Fruit fly (Drosophila melanogaster): ENCODE data around the gene nerfin-2.
A peak's percentile ranks its signal among the peaks of the same experiment; 100 is the strongest.

The nerfin-2 gene

DNA sequence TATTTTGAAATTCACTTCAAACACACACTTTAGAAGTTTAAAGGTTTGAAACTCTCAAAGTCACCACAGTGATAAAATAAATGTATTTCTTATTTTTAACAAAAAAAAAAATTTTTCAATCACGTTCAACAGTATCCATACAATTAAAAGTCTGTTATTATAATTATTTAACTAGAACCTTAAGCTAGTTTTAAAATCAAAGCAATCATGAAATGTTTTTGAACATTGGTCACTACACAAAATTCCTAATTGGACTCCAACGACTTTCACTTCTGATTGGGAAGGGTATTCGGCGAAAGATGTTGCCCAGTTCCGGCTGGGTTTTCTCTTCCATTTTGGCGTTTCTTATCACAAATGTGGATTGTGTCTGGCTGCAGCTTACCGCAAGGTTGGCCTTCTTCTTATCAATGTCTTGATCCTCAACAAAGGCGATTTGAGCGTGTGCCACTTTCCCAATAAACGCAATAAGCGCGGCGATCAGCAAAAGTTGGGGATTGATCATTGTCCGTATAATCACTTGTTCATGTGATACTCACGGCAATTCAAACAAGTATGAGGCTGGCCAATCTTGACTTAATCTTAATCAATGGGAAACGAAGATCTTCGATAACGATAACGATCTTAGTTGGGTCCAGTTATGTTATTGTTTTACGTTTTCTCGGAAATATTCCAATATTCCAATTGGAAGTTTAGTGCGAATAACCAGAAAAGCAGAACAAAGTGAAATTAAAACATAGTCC lies 22.7 kb upstream of the nerfin-2 start:
- TF ChIP-seq Clk (GFP tag; optimal IDR thresholded peaks at IDR 0.05) = no peak
- peak; percentile 5 for TF ChIP-seq pad (GFP tag; optimal IDR thresholded peaks at IDR 0.05)
- peak; percentile 10 for TF ChIP-seq bab1 (GFP tag; optimal IDR thresholded peaks at IDR 0.05)
- TF ChIP-seq tj (GFP tag; optimal IDR thresholded peaks at IDR 0.05) = no peak
- no peak for TF ChIP-seq ovo (GFP tag; optimal IDR thresholded peaks at IDR 0.05)
- TF ChIP-seq CG12768 (GFP tag; optimal IDR thresholded peaks at IDR 0.05) = peak; percentile 9
- peak; percentile 56 for TF ChIP-seq CG11617 (GFP tag; optimal IDR thresholded peaks at IDR 0.05)
- no peak for TF ChIP-seq CG5204 (GFP tag; optimal IDR thresholded peaks at IDR 0.05)
- no peak for TF ChIP-seq CG33017 (tag; optimal IDR thresholded peaks at IDR 0.05)
- TF ChIP-seq CG7101 (tag; optimal IDR thresholded peaks at IDR 0.05) = peak; percentile 38
- TF ChIP-seq Mnt (GFP tag; optimal IDR thresholded peaks at IDR 0.05) = peak; percentile 4

DNA sequence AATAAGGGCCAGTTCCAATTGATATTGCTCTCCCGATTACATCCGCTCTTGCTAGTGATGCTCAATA lies 22.3 kb upstream of the nerfin-2 start, which contains the start of gene CG12811:
Gene CG12811, minus strand, starts transcription at position 23 of the 67 bp plus-strand sequence.
- TF ChIP-seq Crg-1 (GFP tag; optimal IDR thresholded peaks at IDR 0.05) (no peak), CG12768 (GFP tag; optimal IDR thresholded peaks at IDR 0.05) (no peak), Mnt (GFP tag; optimal IDR thresholded peaks at IDR 0.05) (no peak), CG11617 (GFP tag; optimal IDR thresholded peaks at IDR 0.05) (no peak), ovo (GFP tag; optimal IDR thresholded peaks at IDR 0.05) (no peak)

dm6 chr3R:10048842-10049527 lies 21.9 kb upstream of the nerfin-2 start, which contains the start of gene ohgt:
ohgt (plus strand) TSS chr3R:10049199.
- TF ChIP-seq bab1 (GFP tag; optimal IDR thresholded peaks at IDR 0.05) = peak; percentile 28
- TF ChIP-seq cic (GFP tag; optimal IDR thresholded peaks at IDR 0.05) = no peak
- TF ChIP-seq CG1620 (GFP tag; optimal IDR thresholded peaks at IDR 0.05) = peak; percentile 45
- peak; percentile 20 for TF ChIP-seq CG11617 (GFP tag; optimal IDR thresholded peaks at IDR 0.05)
- TF ChIP-seq CG14711 (tag; optimal IDR thresholded peaks at IDR 0.05) = no peak
- no peak for TF ChIP-seq CG7045 (GFP tag; optimal IDR thresholded peaks at IDR 0.05)
- TF ChIP-seq toe (GFP tag; optimal IDR thresholded peaks at IDR 0.05) = no peak
- no peak for TF ChIP-seq kay (GFP tag; ENCODE audit: borderline replicate concordance)
- no peak for TF ChIP-seq cnc (optimal IDR thresholded peaks at IDR 0.05)
- TF ChIP-seq CG5204 (GFP tag; optimal IDR thresholded peaks at IDR 0.05) = no peak
- TF ChIP-seq ovo (GFP tag; optimal IDR thresholded peaks at IDR 0.05) = peak; percentile 7
- TF ChIP-seq CG7101 (tag; optimal IDR thresholded peaks at IDR 0.05) = no peak
- TF ChIP-seq CG12768 (GFP tag; optimal IDR thresholded peaks at IDR 0.05) = peak; percentile 10
- TF ChIP-seq CG33017 (tag; optimal IDR thresholded peaks at IDR 0.05) = no peak
- peak; percentile 23 for TF ChIP-seq Mnt (GFP tag; optimal IDR thresholded peaks at IDR 0.05)
- no peak for TF ChIP-seq tj (GFP tag; optimal IDR thresholded peaks at IDR 0.05)
- TF ChIP-seq pad (GFP tag; optimal IDR thresholded peaks at IDR 0.05) = no peak
- TF ChIP-seq Crg-1 (GFP tag; optimal IDR thresholded peaks at IDR 0.05) = peak; percentile 35
- TF ChIP-seq Hr96 (GFP tag; optimal IDR thresholded peaks at IDR 0.05) = no peak
- TF ChIP-seq Clk (GFP tag; optimal IDR thresholded peaks at IDR 0.05) = no peak

DNA sequence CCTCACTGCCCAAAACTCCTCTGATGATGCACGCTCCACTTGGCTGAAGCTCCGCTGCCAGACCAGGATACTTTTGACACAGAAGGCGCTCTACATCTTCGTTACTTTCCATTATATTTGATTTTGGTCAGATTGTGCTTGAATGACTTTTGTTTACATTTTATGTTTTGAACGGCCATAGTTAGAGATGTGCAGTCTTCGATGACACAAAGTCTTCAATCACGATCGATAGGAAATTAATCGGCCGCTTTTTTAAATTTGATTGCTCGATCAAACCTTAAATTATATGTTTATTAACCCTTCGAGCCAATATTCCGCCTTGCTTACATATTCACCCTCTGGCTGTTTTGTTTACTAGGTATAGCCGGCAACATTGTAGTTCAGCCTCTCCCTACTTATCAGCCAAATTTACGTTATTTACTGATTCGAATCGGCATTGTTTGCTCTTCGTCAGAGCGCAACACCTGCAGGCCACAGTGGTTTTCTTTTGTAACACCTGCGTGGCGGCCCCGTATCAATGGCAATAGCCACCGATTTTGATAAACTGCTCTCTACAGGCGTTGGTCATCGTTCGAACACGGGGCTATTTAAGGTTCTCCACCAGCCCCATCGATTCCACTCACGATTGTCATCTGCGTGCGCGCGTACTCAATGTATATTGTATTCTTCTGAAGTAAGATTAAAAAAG lies 18.1 kb upstream of the nerfin-2 start, which contains the start of the genes Fancl and Npc2e:
Gene Fancl, minus strand, starts transcription at position 175 of the 688 bp plus-strand sequence.
Gene Npc2e, plus strand, starts transcription at position 638 of the 688 bp plus-strand sequence.
- no peak for TF ChIP-seq CG11617 (GFP tag; optimal IDR thresholded peaks at IDR 0.05)
- no peak for TF ChIP-seq CG7101 (tag; optimal IDR thresholded peaks at IDR 0.05)
- no peak for TF ChIP-seq Clk (GFP tag; optimal IDR thresholded peaks at IDR 0.05)
- TF ChIP-seq cic (GFP tag; optimal IDR thresholded peaks at IDR 0.05) = no peak
- no peak for TF ChIP-seq tj (GFP tag; optimal IDR thresholded peaks at IDR 0.05)
- no peak for TF ChIP-seq bab1 (GFP tag; optimal IDR thresholded peaks at IDR 0.05)
- no peak for TF ChIP-seq cnc (optimal IDR thresholded peaks at IDR 0.05)
- TF ChIP-seq pad (GFP tag; optimal IDR thresholded peaks at IDR 0.05) = no peak
- no peak for TF ChIP-seq Hr96 (GFP tag; optimal IDR thresholded peaks at IDR 0.05)
- no peak for TF ChIP-seq kay (GFP tag; ENCODE audit: borderline replicate concordance)
- no peak for TF ChIP-seq CG5204 (GFP tag; optimal IDR thresholded peaks at IDR 0.05)
- no peak for TF ChIP-seq CG33017 (tag; optimal IDR thresholded peaks at IDR 0.05)
- TF ChIP-seq Mnt (GFP tag; optimal IDR thresholded peaks at IDR 0.05) = no peak
- TF ChIP-seq CG7045 (GFP tag; optimal IDR thresholded peaks at IDR 0.05) = no peak
- no peak for TF ChIP-seq Crg-1 (GFP tag; optimal IDR thresholded peaks at IDR 0.05)
- TF ChIP-seq CG1620 (GFP tag; optimal IDR thresholded peaks at IDR 0.05) = no peak
- TF ChIP-seq ovo (GFP tag; optimal IDR thresholded peaks at IDR 0.05) = no peak
- TF ChIP-seq toe (GFP tag; optimal IDR thresholded peaks at IDR 0.05) = no peak
- TF ChIP-seq CG14711 (tag; optimal IDR thresholded peaks at IDR 0.05) = no peak

DNA sequence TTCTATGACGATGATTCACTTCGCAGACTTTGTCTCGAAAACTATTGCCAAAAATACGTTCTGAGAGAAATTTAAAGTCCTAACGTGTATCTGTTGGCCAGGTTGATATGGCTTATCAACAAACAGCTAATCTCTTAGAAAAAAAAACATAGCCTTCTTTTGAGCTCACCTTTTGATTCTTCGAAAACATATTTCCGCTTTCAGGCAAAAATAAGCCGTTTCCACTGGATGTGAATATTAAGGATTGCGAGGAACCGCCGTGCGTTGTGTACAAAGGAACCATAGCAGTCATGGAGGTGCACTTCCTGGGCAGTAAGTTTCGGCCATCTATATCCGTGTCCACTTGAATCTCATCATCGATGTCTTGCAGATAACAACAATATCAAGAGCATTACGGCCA lies 17.4 kb upstream of the nerfin-2 start:
- TF ChIP-seq Hr96 (GFP tag; optimal IDR thresholded peaks at IDR 0.05) (no peak), CG14711 (tag; optimal IDR thresholded peaks at IDR 0.05) (no peak), CG7101 (tag; optimal IDR thresholded peaks at IDR 0.05) (no peak)

DNA sequence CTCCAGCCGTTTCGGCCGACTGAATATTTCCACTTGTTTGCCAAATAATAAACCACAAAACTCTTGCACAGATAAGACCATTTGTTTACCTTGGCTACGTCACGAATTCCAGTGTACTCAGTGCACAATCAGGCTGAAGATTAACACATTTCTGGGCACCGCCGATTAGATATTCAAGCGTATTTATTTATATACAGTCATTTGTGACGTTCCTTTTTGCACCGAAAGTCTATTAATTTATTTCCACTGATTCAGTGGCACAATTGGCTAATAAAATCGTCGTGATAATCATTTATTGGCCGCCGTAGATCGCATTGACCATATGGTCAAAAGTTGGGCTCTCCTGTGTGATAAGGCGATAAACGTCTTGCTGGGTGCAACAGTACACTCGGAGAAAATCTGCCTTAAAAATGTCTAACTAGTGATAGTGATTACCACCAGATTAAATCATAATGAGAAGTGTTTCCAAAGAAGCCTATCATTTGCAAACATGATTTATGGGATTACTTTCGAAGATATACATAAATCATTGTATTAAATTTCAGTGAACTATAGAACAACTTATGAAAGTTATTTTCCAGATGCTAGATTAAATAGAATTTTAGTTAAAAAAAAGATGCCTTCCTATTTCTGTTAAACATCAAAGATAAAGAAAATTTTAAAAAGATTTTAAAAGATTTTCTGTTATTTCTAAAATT lies 16.5 kb upstream of the nerfin-2 start:
- no peak for TF ChIP-seq cnc (optimal IDR thresholded peaks at IDR 0.05)
- TF ChIP-seq Hr96 (GFP tag; optimal IDR thresholded peaks at IDR 0.05) = no peak
- TF ChIP-seq Clk (GFP tag; optimal IDR thresholded peaks at IDR 0.05) = no peak
- TF ChIP-seq toe (GFP tag; optimal IDR thresholded peaks at IDR 0.05) = no peak
- TF ChIP-seq tj (GFP tag; optimal IDR thresholded peaks at IDR 0.05) = no peak
- TF ChIP-seq CG14711 (tag; optimal IDR thresholded peaks at IDR 0.05) = peak; percentile 4
- TF ChIP-seq kay (GFP tag; ENCODE audit: borderline replicate concordance) = no peak
- TF ChIP-seq CG7101 (tag; optimal IDR thresholded peaks at IDR 0.05) = peak; percentile 11
- peak; percentile 3 for TF ChIP-seq CG7045 (GFP tag; optimal IDR thresholded peaks at IDR 0.05)
- peak; percentile 34 for TF ChIP-seq Crg-1 (GFP tag; optimal IDR thresholded peaks at IDR 0.05)
- peak; percentile 53 for TF ChIP-seq Mnt (GFP tag; optimal IDR thresholded peaks at IDR 0.05)
- TF ChIP-seq CG11617 (GFP tag; optimal IDR thresholded peaks at IDR 0.05) = no peak
- peak; percentile 2 for TF ChIP-seq CG5204 (GFP tag; optimal IDR thresholded peaks at IDR 0.05)
- no peak for TF ChIP-seq CG1620 (GFP tag; optimal IDR thresholded peaks at IDR 0.05)
- peak; percentile 58 for TF ChIP-seq ovo (GFP tag; optimal IDR thresholded peaks at IDR 0.05)
- TF ChIP-seq cic (GFP tag; optimal IDR thresholded peaks at IDR 0.05) = peak; percentile 92
- peak; percentile 71 for TF ChIP-seq CG12768 (GFP tag; optimal IDR thresholded peaks at IDR 0.05)
- peak; percentile 70 for TF ChIP-seq CG33017 (tag; optimal IDR thresholded peaks at IDR 0.05)
- peak; percentile 22 for TF ChIP-seq pad (GFP tag; optimal IDR thresholded peaks at IDR 0.05)
- no peak for TF ChIP-seq bab1 (GFP tag; optimal IDR thresholded peaks at IDR 0.05)

All from whole organism, adult.